Worm (Caenorhabditis elegans) whole organism, L1 larva: ENCODE measurements around the gene K10H10.4.

Experiments used
- C34B4.2 ChIP-seq: sonication (generic microtip); optimal IDR thresholded peaks from 2 replicates; lab custom pipeline; 2017; ENCODE audit warnings: mild to moderate bottlenecking, missing genetic modification characterization, missing compliant biosample characterization
- ama-1 ChIP-seq: fragments of 150-350 bp; optimal IDR thresholded peaks from 2 replicates; lab custom pipeline; 2014
- nhr-76 ChIP-seq: sonication (generic microtip); optimal IDR thresholded peaks from 2 replicates; lab custom pipeline; 2017; ENCODE audit warnings: missing biosample characterization, missing genetic modification characterization
- nhr-90 ChIP-seq: sonication (generic microtip); optimal IDR thresholded peaks from 2 replicates; lab custom pipeline; 2016; ENCODE audit warnings: mild to moderate bottlenecking, missing genetic modification characterization, missing compliant biosample characterization; ENCODE audit not compliant: poor library complexity
- snpc-4 ChIP-seq: fragments of 150-350 bp; optimal IDR thresholded peaks from 2 replicates; lab custom pipeline; 2014; ENCODE audit warnings: missing biosample characterization, missing genetic modification characterization
- xbp-1 ChIP-seq: sonication (generic microtip); optimal IDR thresholded peaks from 2 replicates; lab custom pipeline; 2016; ENCODE audit warnings: missing genetic modification characterization, missing compliant biosample characterization
- zip-4 ChIP-seq: fragments of 200-800 bp; sonication (Bioruptor generic); optimal IDR thresholded peaks from 2 replicates; lab custom pipeline; 2018; ENCODE audit warnings: mild to moderate bottlenecking, missing genetic modification characterization, moderate library complexity, missing compliant biosample characterization
- ztf-4 ChIP-seq: fragments of 150-350 bp; optimal IDR thresholded peaks from 2 replicates; lab custom pipeline; 2014; ENCODE audit warnings: missing biosample characterization, missing genetic modification characterization

DNA sequence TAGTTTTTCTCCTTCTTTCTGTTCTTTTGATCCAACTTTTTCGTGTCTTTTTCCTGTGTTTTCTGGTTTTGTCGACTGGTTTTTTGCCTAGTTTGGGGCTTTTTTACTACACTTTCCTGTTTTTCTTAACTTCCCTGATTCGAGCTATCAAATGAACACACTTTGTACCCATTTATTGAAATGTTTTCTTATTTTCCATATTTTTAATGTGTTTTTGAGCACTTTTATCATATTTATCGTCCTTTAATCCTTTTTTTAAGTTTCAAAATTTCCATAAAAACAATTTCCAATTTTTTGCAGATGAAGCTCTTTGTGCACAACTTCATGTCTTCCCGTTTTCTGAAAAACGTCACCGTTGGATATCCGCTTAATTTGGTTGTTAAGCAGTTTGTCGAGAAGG, 33.8 kb downstream of the K10H10.4 start, which contains the start of gene C04H5.1:
- no peak for TF ChIP-seq xbp-1
- TF ChIP-seq zip-4 (GFP tag; lab: Kevin White, UChicago) = no peak
- no peak for TF ChIP-seq C34B4.2 (tag; lab: Kevin White, UChicago)
- TF ChIP-seq ama-1 = no peak
- no peak for TF ChIP-seq ztf-4 (tag; lab: Kevin White, UChicago)
- no peak for TF ChIP-seq nhr-76 (tag; lab: Kevin White, UChicago)
- no peak for TF ChIP-seq snpc-4
- TF ChIP-seq nhr-90 (tag; lab: Kevin White, UChicago) = no peak
